Fruit fly (Drosophila melanogaster): ENCODE data around the gene Myt1.

The Myt1 gene

DNA sequence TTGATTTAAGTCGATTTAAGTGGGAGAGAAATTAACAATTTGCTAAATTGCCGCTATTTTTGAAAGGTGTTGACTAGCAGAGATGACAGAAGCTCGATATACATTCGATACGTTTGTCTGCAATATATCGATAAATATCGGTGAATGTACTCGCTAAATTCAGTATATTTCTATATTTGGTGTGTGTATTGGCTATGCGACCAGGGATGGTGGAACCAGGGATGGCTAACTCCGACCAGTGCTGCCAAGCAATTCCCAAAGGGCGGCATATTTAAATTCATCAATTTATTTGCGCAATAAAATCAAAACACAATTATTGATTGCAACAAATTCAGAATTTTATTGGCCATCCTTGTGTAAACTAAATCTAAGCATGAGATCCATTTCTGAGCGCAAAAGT lies 33.6 kb upstream of the Myt1 start, which contains the start of gene mad2 (continued):
- peak in 1 of 3 experiments; percentile 10 for TF ChIP-seq lola (GFP tag; optimal IDR thresholded peaks at IDR 0.05)
- no peak for TF ChIP-seq nau (GFP tag; optimal IDR thresholded peaks at IDR 0.05)
- no peak for TF ChIP-seq CG6689 (GFP tag; IDR thresholded peaks at IDR 0.05)
- no peak for TF ChIP-seq fru (optimal IDR thresholded peaks at IDR 0.05)
- peak; percentile 62 for TF ChIP-seq Scr (GFP tag; IDR thresholded peaks at IDR 0.05; ENCODE audit: partially characterized antibody)
- no peak for TF ChIP-seq lbe (GFP tag; optimal IDR thresholded peaks at IDR 0.05)
- no peak for TF ChIP-seq Fer2 (tag; optimal IDR thresholded peaks at IDR 0.05)
- TF ChIP-seq E2f2 (GFP tag; IDR thresholded peaks at IDR 0.05) = peak; percentile 100
- peak; percentile 65 for TF ChIP-seq CG12769 (tag; optimal IDR thresholded peaks at IDR 0.05)
- TF ChIP-seq CG4707 (GFP tag; optimal IDR thresholded peaks at IDR 0.05) = no peak
- TF ChIP-seq ERR (GFP tag; optimal IDR thresholded peaks at IDR 0.05) = peak; percentile 64
- TF ChIP-seq CG9727 (GFP tag; optimal IDR thresholded peaks at IDR 0.05) = no peak
- peak; percentile 78 for TF ChIP-seq CG16813 (GFP tag; IDR thresholded peaks at IDR 0.05; ENCODE audit: partially characterized antibody)
- TF ChIP-seq nerfin-1 (tag; optimal IDR thresholded peaks at IDR 0.05) = no peak
- no peak for TF ChIP-seq CG2199 (GFP tag; IDR thresholded peaks at IDR 0.05)
- peak; percentile 44 for TF ChIP-seq chn (GFP tag; optimal IDR thresholded peaks at IDR 0.05)
- peak; percentile 34 for TF ChIP-seq jumu (GFP tag; optimal IDR thresholded peaks at IDR 0.05)
- TF ChIP-seq CG2712 (tag; optimal IDR thresholded peaks at IDR 0.05) = peak; percentile 31
- peak; percentile 87 for TF ChIP-seq HmgZ (tag; optimal IDR thresholded peaks at IDR 0.05)
- TF ChIP-seq CG12104 (GFP tag; optimal IDR thresholded peaks at IDR 0.05) = no peak
- no peak for TF ChIP-seq CG33557 (GFP tag; optimal IDR thresholded peaks at IDR 0.05)
- peak; percentile 55; the same call in 1 of the 2 replicates for TF ChIP-seq hbn (GFP tag; IDR thresholded peaks at IDR 0.05; ENCODE audit: partially characterized antibody)
- peak; percentile 40 for TF ChIP-seq CG13894 (tag; optimal IDR thresholded peaks at IDR 0.05)
- TF ChIP-seq BtbVII (GFP tag; optimal IDR thresholded peaks at IDR 0.05) = no peak
- TF ChIP-seq Mad (GFP tag; optimal IDR thresholded peaks at IDR 0.05) = peak; percentile 47
- TF ChIP-seq CG5180 (GFP tag; optimal IDR thresholded peaks at IDR 0.05) = no peak
- peak; percentile 9 for TF ChIP-seq CG7987 (GFP tag; optimal IDR thresholded peaks at IDR 0.05)
- TF ChIP-seq CG12155 (GFP tag; optimal IDR thresholded peaks at IDR 0.05) = peak; percentile 52
- peak; percentile 40; the same call in 1 of the 2 replicates for TF ChIP-seq CG42726 (GFP tag; IDR thresholded peaks at IDR 0.05; ENCODE audit: partially characterized antibody)
- TF ChIP-seq bbx (GFP tag; IDR thresholded peaks at IDR 0.05; ENCODE audit: partially characterized antibody) = peak; percentile 59; the same call in 1 of the 2 replicates
- TF ChIP-seq Doc3 (GFP tag; IDR thresholded peaks at IDR 0.05; ENCODE audit: partially characterized antibody) = no peak; the same call in 1 of the 3 replicates
- TF ChIP-seq Fer1 (GFP tag; optimal IDR thresholded peaks at IDR 0.05) = no peak
- TF ChIP-seq chm (GFP tag; IDR thresholded peaks at IDR 0.05) = 0 out of 2 replicates have a peak, but pooled peaks have one; percentile 27
- TF ChIP-seq CG33213 (GFP tag; optimal IDR thresholded peaks at IDR 0.05) = peak; percentile 66
- no peak for TF ChIP-seq CG18011 (GFP tag; optimal IDR thresholded peaks at IDR 0.05)
- TF ChIP-seq CG3065 (GFP tag; optimal IDR thresholded peaks at IDR 0.05) = no peak
- TF ChIP-seq vvl (GFP tag; IDR thresholded peaks at IDR 0.05) = peak; percentile 34; the same call in 1 of the 2 replicates
- TF ChIP-seq CG8924 (tag; optimal IDR thresholded peaks at IDR 0.05) = peak; percentile 14
- no peak for TF ChIP-seq lab (GFP tag; optimal IDR thresholded peaks at IDR 0.05)
- peak; percentile 72 for TF ChIP-seq hkb (optimal IDR thresholded peaks at IDR 0.05)
- TF ChIP-seq hkb (GFP tag; IDR thresholded peaks at IDR 0.05) = no peak
- no peak for TF ChIP-seq CG10147 (GFP tag; optimal IDR thresholded peaks at IDR 0.05)
- no peak for TF ChIP-seq CG6254 (GFP tag; optimal IDR thresholded peaks at IDR 0.05)
- no peak for TF ChIP-seq CG16863 (GFP tag; optimal IDR thresholded peaks at IDR 0.05)
- peak; percentile 44; the same call in 1 of the 2 replicates for TF ChIP-seq inv (GFP tag; IDR thresholded peaks at IDR 0.05; ENCODE audit: partially characterized antibody)
- peak; percentile 59 for TF ChIP-seq CG15514 (GFP tag; optimal IDR thresholded peaks at IDR 0.05)
- TF ChIP-seq ato (GFP tag; IDR thresholded peaks at IDR 0.05; ENCODE audit: partially characterized antibody) = 0 out of 2 replicates have a peak, but pooled peaks have one; percentile 11
- TF ChIP-seq CG1603 (tag; optimal IDR thresholded peaks at IDR 0.05) = peak; percentile 93
- no peak for TF ChIP-seq ham (GFP tag; IDR thresholded peaks at IDR 0.05)

Measured in whole organism, embryonic.